Worm (Caenorhabditis elegans): Measurements from ENCODE around the gene ZK418.6.

The ZK418.6 gene

DNA sequence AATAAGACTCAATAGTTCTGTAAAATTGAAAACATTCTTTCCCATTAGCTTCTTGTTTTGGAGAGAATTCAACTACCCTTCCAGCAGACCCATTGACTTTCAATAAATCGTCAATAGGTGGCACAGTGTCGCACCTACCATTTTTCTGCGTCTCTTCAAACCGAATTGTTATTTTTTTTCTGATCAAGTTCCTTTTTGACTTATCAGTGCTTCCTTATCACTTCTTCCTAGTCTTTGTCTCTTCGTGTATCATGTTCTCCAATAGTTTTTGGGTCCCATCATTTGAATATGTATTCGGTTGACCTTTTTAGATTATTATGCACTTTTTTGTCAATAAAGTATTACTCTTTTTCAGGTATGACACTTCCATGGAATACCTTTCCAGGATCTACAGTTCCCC lies 29.3 kb upstream of the ZK418.6 start, which contains the start of gene odd-1:
odd-1 (plus strand) TSS at position 349 of the 400 bp plus-strand sequence.
- TF ChIP-seq F13C5.2 (tag; optimal IDR thresholded peaks at IDR 0.05) (no peak), hnd-1 (tag; optimal IDR thresholded peaks at IDR 0.05) (no peak), ceh-13 (GFP tag; optimal IDR thresholded peaks at IDR 0.05) (no peak), ama-1 (optimal IDR thresholded peaks at IDR 0.05) (no peak), flt-1 (GFP tag; IDR thresholded peaks at IDR 0.05) (no peak), scrt-1 (GFP tag; IDR thresholded peaks at IDR 0.05) (no peak), tbx-37 (GFP tag; conservative IDR thresholded peaks at IDR 0.05) (no peak), hmg-4 (GFP tag; optimal IDR thresholded peaks at IDR 0.05) (no peak), B0310.2 (tag; optimal IDR thresholded peaks at IDR 0.05) (no peak)

DNA sequence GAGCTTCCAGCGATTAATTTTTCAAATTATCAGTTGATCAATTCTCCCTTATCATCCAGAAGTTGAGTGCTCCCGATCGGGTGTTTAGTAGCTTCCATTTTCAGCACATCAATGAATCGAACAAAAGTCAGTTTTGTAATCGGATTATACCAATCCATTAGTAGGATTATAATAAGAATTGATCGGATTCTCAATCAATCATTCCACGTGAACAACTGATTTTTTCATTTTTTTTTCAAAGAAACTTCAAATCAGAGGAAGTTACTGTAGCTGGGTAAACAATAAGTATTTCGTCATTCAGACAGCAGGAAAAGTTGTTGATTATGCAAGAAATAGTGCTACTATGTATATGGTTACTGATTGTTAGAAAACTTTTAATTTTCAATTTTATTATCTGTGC lies 28.2 kb upstream of the ZK418.6 start:
- TF ChIP-seq ets-7 (tag; optimal IDR thresholded peaks at IDR 0.05) (no peak), aly-1 (tag; optimal IDR thresholded peaks at IDR 0.05) (no peak), hmg-4 (GFP tag; optimal IDR thresholded peaks at IDR 0.05) (no peak)

DNA sequence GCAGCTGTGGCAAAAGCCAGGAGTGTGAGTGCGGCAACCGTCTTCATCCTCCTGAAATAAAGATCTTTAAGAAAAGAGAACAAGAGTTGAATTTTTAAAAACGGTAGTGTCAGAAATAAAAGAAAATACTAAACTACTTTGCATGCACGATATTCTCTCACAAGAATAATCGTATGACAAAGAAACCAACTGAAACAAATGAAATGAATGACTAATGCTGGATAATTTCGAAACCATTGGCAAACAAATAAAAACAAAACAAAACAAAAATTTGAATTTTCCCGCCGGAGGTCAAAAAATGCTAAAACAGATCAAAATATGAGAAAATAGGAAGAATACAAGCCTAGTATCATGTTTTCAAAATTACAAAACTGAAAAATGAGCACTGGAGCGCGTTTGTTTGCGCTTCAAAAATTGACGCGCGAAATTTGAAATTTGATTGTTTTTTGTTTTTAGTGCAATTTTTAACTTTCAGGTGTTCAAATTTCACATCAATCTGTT lies 25.4 kb upstream of the ZK418.6 start, which contains the start of gene cpg-2:
cpg-2 (minus strand) TSS at position 51 of the 501 bp plus-strand sequence.
- TF ChIP-seq pes-1 (GFP tag; IDR thresholded peaks at IDR 0.05): no peak
- no peak for TF ChIP-seq B0310.2 (tag; optimal IDR thresholded peaks at IDR 0.05)
- no peak for TF ChIP-seq ama-1 (optimal IDR thresholded peaks at IDR 0.05)
- TF ChIP-seq hmbx-1 (tag; optimal IDR thresholded peaks at IDR 0.05): no peak
- TF ChIP-seq scrt-1 (GFP tag; IDR thresholded peaks at IDR 0.05): no peak
- TF ChIP-seq hmg-4 (GFP tag; optimal IDR thresholded peaks at IDR 0.05): no peak
- TF ChIP-seq tbx-11 (GFP tag; IDR thresholded peaks at IDR 0.05): no peak
- TF ChIP-seq tbx-37 (GFP tag; conservative IDR thresholded peaks at IDR 0.05): no peak
- TF ChIP-seq sea-1 (GFP tag; conservative IDR thresholded peaks at IDR 0.05): no peak
- TF ChIP-seq F13C5.2 (tag; optimal IDR thresholded peaks at IDR 0.05): no peak
- no peak for TF ChIP-seq flt-1 (GFP tag; IDR thresholded peaks at IDR 0.05)
- TF ChIP-seq ceh-13 (GFP tag; optimal IDR thresholded peaks at IDR 0.05): no peak
- no peak for TF ChIP-seq tra-4 (tag; optimal IDR thresholded peaks at IDR 0.05)
- no peak for TF ChIP-seq hnd-1 (tag; optimal IDR thresholded peaks at IDR 0.05)
- TF ChIP-seq ceh-36 (tag; optimal IDR thresholded peaks at IDR 0.05): no peak
- TF ChIP-seq ets-7 (tag; optimal IDR thresholded peaks at IDR 0.05): no peak
- no peak for TF ChIP-seq aly-1 (tag; optimal IDR thresholded peaks at IDR 0.05)

DNA sequence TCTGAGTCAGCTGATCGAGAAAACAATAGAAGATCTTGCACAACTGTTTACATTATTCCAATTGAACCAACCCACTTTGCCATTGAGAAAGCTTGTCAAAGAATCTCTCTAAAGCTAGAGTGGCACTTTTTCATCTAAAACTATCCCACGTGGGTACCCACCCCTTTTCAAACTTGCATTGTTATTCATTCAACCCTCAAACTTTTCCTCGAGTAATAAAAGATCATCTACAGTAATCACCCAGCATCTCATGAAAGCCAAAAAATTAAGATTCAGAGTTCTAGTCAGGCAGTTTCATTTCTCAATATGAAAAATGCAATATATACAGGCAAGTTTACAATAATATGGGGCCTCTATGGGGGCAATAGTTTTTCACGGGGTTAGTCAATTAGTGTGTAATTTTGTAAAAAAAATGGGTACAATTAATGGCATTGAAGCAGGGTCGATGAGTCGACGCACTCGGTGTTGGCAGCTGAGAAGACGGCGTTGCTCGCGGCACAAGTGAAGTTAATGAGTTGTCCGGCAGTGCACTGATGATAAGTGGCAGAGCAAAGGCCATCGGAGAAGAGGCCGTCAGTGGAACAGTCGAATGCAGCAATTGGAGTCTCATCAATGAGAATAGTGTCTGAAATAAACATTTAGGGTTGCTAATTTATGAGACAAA lies 23.3 kb upstream of the ZK418.6 start:
- TF ChIP-seq flt-1 (GFP tag; IDR thresholded peaks at IDR 0.05) (no peak), F13C5.2 (tag; optimal IDR thresholded peaks at IDR 0.05) (no peak), tbx-37 (GFP tag; conservative IDR thresholded peaks at IDR 0.05) (no peak), scrt-1 (GFP tag; IDR thresholded peaks at IDR 0.05) (no peak), tbx-11 (GFP tag; IDR thresholded peaks at IDR 0.05) (no peak), sea-1 (GFP tag; conservative IDR thresholded peaks at IDR 0.05) (no peak), ama-1 (optimal IDR thresholded peaks at IDR 0.05) (no peak), ets-7 (tag; optimal IDR thresholded peaks at IDR 0.05) (no peak), pes-1 (GFP tag; IDR thresholded peaks at IDR 0.05) (no peak), ceh-13 (GFP tag; optimal IDR thresholded peaks at IDR 0.05) (no peak), ceh-36 (tag; optimal IDR thresholded peaks at IDR 0.05) (no peak), tra-4 (tag; optimal IDR thresholded peaks at IDR 0.05) (no peak), hmg-4 (GFP tag; optimal IDR thresholded peaks at IDR 0.05) (no peak), aly-1 (tag; optimal IDR thresholded peaks at IDR 0.05) (no peak), hnd-1 (tag; optimal IDR thresholded peaks at IDR 0.05) (no peak), hmbx-1 (tag; optimal IDR thresholded peaks at IDR 0.05) (no peak), B0310.2 (tag; optimal IDR thresholded peaks at IDR 0.05) (no peak)

DNA sequence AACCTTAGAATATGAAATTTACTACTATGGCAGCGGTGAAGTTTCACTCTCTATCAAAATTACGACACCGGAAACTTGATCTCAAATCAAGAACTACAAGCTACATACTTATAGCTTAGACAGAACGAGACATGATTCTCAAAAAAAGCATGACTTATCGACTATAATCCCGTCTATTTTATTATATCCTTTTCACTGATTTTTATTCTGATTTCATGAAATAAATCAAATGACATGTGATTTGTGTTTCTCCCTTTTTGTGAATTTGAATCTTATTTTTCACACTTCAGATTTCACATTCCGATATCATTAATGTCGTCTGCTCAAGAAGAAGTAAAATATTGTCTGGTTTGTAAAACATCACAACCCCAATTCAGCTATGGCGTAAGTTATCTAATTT lies 21.4 kb upstream of the ZK418.6 start, which contains the start of gene ZK418.11:
ZK418.11 (plus strand) TSS at position 289 of the 400 bp plus-strand sequence.
- TF ChIP-seq B0310.2 (tag; optimal IDR thresholded peaks at IDR 0.05): no peak
- TF ChIP-seq ceh-13 (GFP tag; optimal IDR thresholded peaks at IDR 0.05): no peak
- no peak for TF ChIP-seq sea-1 (GFP tag; conservative IDR thresholded peaks at IDR 0.05)
- TF ChIP-seq ets-7 (tag; optimal IDR thresholded peaks at IDR 0.05): no peak
- TF ChIP-seq pes-1 (GFP tag; IDR thresholded peaks at IDR 0.05): no peak
- no peak for TF ChIP-seq ama-1 (optimal IDR thresholded peaks at IDR 0.05)
- TF ChIP-seq F13C5.2 (tag; optimal IDR thresholded peaks at IDR 0.05): no peak
- TF ChIP-seq hmbx-1 (tag; optimal IDR thresholded peaks at IDR 0.05): no peak
- no peak for TF ChIP-seq tbx-37 (GFP tag; conservative IDR thresholded peaks at IDR 0.05)
- TF ChIP-seq tra-4 (tag; optimal IDR thresholded peaks at IDR 0.05): no peak
- TF ChIP-seq scrt-1 (GFP tag; IDR thresholded peaks at IDR 0.05): no peak

DNA sequence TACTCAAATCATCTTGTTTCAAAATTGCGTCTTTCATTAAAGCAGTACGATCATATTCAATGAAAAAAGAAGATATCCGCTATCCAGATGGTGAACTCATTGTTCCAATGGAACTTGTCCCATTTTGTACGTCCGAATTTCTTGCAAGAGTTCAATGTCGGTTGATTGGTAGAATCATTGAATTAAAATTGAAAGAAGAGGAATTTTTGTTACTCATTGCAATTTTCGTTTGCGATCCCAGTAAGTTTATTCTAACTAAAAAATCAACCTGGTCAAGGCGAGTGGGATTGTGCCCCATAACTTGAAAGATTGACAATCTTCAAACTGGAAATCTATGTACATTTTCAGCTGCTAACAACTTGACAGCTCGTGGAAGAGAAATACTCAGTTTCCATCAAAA lies 17.8 kb upstream of the ZK418.6 start:
- TF ChIP-seq sea-1 (GFP tag; conservative IDR thresholded peaks at IDR 0.05) (no peak), tbx-37 (GFP tag; conservative IDR thresholded peaks at IDR 0.05) (no peak)

DNA sequence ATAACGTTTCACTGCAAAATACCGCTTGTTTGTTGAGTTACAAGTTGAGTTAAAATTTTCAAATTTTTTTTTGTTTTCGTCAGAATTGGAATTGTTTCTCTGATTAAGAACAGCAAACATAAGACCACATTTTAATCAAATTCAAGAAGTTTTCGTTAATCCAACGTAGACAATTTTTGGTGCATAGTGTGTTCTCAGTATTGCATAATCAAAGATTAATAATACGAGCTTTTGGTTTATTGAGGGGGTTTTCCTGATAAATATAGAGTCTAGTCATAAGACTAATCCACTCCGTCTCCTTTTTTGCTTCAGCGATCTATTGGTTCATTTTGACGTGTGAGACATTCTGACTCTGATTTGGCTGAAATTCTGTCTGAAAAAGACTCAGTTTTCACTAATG lies 16.5 kb upstream of the ZK418.6 start, which contains the start of gene nhr-9:
nhr-9 (plus strand) TSS at position 307 of the 400 bp plus-strand sequence.
- TF ChIP-seq ceh-36 (tag; optimal IDR thresholded peaks at IDR 0.05): no peak
- no peak for TF ChIP-seq scrt-1 (GFP tag; IDR thresholded peaks at IDR 0.05)
- no peak for TF ChIP-seq ama-1 (optimal IDR thresholded peaks at IDR 0.05)

DNA sequence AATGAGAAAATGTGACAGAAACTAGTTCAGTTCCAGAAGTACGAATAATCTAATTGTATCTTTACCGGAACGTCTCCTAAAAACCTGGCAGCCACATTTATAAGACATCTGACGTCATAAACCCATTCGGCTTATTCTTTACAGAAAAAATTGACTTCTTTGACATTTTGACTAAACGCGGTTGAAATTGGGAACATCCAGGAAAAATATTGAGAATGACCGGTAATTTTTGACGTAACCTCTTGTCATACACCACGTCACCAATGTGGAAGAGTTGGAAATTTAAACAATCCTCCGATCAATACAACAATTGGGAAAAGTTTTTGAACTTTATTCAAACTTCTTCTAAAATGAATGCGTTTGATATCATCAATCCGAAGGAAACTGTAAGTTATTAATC lies 12.4 kb upstream of the ZK418.6 start, which contains the start of gene ZK418.2:
ZK418.2 (plus strand) TSS at position 301 of the 400 bp plus-strand sequence.
- TF ChIP-seq flt-1 (GFP tag; IDR thresholded peaks at IDR 0.05) (no peak), ama-1 (optimal IDR thresholded peaks at IDR 0.05) (no peak), ceh-13 (GFP tag; optimal IDR thresholded peaks at IDR 0.05) (no peak), tra-4 (tag; optimal IDR thresholded peaks at IDR 0.05) (no peak), hmbx-1 (tag; optimal IDR thresholded peaks at IDR 0.05) (no peak), tbx-11 (GFP tag; IDR thresholded peaks at IDR 0.05) (no peak)
